Worm (Caenorhabditis elegans) whole organism, L1 larva: ENCODE results near the gene C33A12.3.

ENCODE experiments used
- lin-13 ChIP-seq: fragments of 150-350 bp; optimal IDR thresholded peaks from 2 replicates; lab custom pipeline; 2014; ENCODE audit warnings: missing biosample characterization, missing genetic modification reagents, missing genetic modification characterization
- mdl-1 ChIP-seq, 2 experiments: fragments of 150-350 bp; optimal IDR thresholded peaks; 2 replicates each; lab custom pipeline; 2014 to 2017; ENCODE audit warnings: missing biosample characterization in 2 of 2, missing genetic modification characterization in 2 of 2, inconsistent platforms in 1 of 2

DNA sequence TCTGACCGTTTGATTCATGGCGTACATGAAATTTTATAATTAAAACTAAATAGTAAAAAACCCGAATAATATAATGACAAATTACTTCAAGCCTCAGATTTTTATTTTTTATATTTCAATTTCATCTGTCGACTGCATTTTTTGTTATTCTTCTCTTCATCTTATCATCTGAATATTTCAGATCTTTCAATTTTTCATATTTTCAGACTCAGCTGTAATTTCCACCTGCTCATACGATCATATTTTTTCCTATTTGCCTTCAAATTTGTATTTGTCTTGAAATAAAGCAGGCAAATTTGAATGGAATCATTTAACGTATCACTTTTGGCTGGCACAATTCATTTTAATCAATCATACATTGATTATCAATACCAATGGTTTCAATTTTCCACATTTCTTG, 14.7 kb downstream of the C33A12.3 start, which contains the start of gene sru-4:
- TF ChIP-seq lin-13 (no peak), mdl-1 (tag; optimal IDR thresholded peaks at IDR 0.05; lab: Kevin White, UChicago) (no peak)
